Fruit fly (Drosophila melanogaster): ENCODE results near the gene CG42300.
A peak's percentile ranks its signal among the peaks of the same experiment; 100 is the strongest.

Gene CG42300

dm6 chrX:15594230-15594857 is 38.5 kb upstream of the CG42300 start (continued):
- no peak for TF ChIP-seq CG17186 (GFP tag; optimal IDR thresholded peaks at IDR 0.05)
- peak in 1 of 2 experiments; percentile 41 for TF ChIP-seq chif (GFP tag; optimal IDR thresholded peaks at IDR 0.05)
- TF ChIP-seq CG17361 (GFP tag; IDR thresholded peaks at IDR 0.05), result no peak
- 0 out of 3 replicates have a peak, but pooled peaks have one; percentile 10 for TF ChIP-seq CG11695 (GFP tag; IDR thresholded peaks at IDR 0.05)
- TF ChIP-seq Oaz (GFP tag; IDR thresholded peaks at IDR 0.05), result no peak
- no peak for TF ChIP-seq Elba2 (GFP tag; optimal IDR thresholded peaks at IDR 0.05)
- TF ChIP-seq en (GFP tag; optimal IDR thresholded peaks at IDR 0.05), result no peak
- TF ChIP-seq fd64A (GFP tag; optimal IDR thresholded peaks at IDR 0.05), result no peak
- no peak for TF ChIP-seq ham (GFP tag; IDR thresholded peaks at IDR 0.05)
- TF ChIP-seq Adf1 (GFP tag; IDR thresholded peaks at IDR 0.05), result no peak
- TF ChIP-seq org-1 (GFP tag; optimal IDR thresholded peaks at IDR 0.05), result no peak
- TF ChIP-seq CG7745 (tag; optimal IDR thresholded peaks at IDR 0.05), result no peak
- TF ChIP-seq Awh (GFP tag; IDR thresholded peaks at IDR 0.05), result no peak
- peak in 1 of 2 experiments; percentile 24 for TF ChIP-seq Trl (optimal IDR thresholded peaks at IDR 0.05)
- no peak for TF ChIP-seq Trl (GFP tag; optimal IDR thresholded peaks at IDR 0.05)
- no peak for TF ChIP-seq cwo (GFP tag; optimal IDR thresholded peaks at IDR 0.05)
- TF ChIP-seq Antp (GFP tag; optimal IDR thresholded peaks at IDR 0.05), result no peak
- TF ChIP-seq tin (GFP tag; optimal IDR thresholded peaks at IDR 0.05), result peak; percentile 29
- no peak for TF ChIP-seq tio (GFP tag; optimal IDR thresholded peaks at IDR 0.05)
- no peak for TF ChIP-seq ewg (GFP tag; optimal IDR thresholded peaks at IDR 0.05)
- no peak for TF ChIP-seq CG4424 (GFP tag; optimal IDR thresholded peaks at IDR 0.05)
- peak; percentile 51 for TF ChIP-seq CG7839 (tag; optimal IDR thresholded peaks at IDR 0.05)
- TF ChIP-seq Eip74EF (GFP tag; optimal IDR thresholded peaks at IDR 0.05), result no peak

dm6 chrX:15593477-15594229 is 37.8 kb upstream of the CG42300 start, which contains the start of gene Chsy:
Gene Chsy, minus strand, starts transcription at chrX:15593534.
- TF ChIP-seq CG7357 (GFP tag; IDR thresholded peaks at IDR 0.05) (no peak), tio (GFP tag; optimal IDR thresholded peaks at IDR 0.05) (no peak), CG18619 (GFP tag; optimal IDR thresholded peaks at IDR 0.05) (peak; percentile 35), hkb (optimal IDR thresholded peaks at IDR 0.05) (no peak), hkb (GFP tag; IDR thresholded peaks at IDR 0.05) (no peak), CG4617 (GFP tag; optimal IDR thresholded peaks at IDR 0.05; ENCODE audit: borderline replicate concordance) (no peak), bbx (GFP tag; IDR thresholded peaks at IDR 0.05; ENCODE audit: partially characterized antibody) (no peak), Bdp1 (GFP tag; optimal IDR thresholded peaks at IDR 0.05) (no peak), Xbp1 (GFP tag; optimal IDR thresholded peaks at IDR 0.05) (no peak), rib (GFP tag; IDR thresholded peaks at IDR 0.05) (no peak; the same call in 1 of the 2 replicates), CG7928 (GFP tag; optimal IDR thresholded peaks at IDR 0.05) (no peak), br (optimal IDR thresholded peaks at IDR 0.05) (no peak), CoRest (tag; optimal IDR thresholded peaks at IDR 0.05) (peak; percentile 44), gce (GFP tag; IDR thresholded peaks at IDR 0.05) (no peak), ash1 (GFP tag; optimal IDR thresholded peaks at IDR 0.05) (no peak), CG1024 (GFP tag; IDR thresholded peaks at IDR 0.05) (peak; percentile 16; the same call in 1 of the 2 replicates), dm (GFP tag; optimal IDR thresholded peaks at IDR 0.05) (no peak), CG6791 (GFP tag; IDR thresholded peaks at IDR 0.05; ENCODE audit: partially characterized antibody) (no peak), TFAM (GFP tag; optimal IDR thresholded peaks at IDR 0.05) (no peak), psq (GFP tag; optimal IDR thresholded peaks at IDR 0.05) (no peak), CG1602 (GFP tag; optimal IDR thresholded peaks at IDR 0.05) (no peak), CG18599 (GFP tag; optimal IDR thresholded peaks at IDR 0.05) (no peak), HmgZ (tag; optimal IDR thresholded peaks at IDR 0.05) (no peak), lov (optimal IDR thresholded peaks at IDR 0.05) (no peak), lov (GFP tag; IDR thresholded peaks at IDR 0.05) (no peak), CG18011 (GFP tag; optimal IDR thresholded peaks at IDR 0.05) (no peak), Lim3 (GFP tag; IDR thresholded peaks at IDR 0.05) (no peak), vvl (GFP tag; IDR thresholded peaks at IDR 0.05) (0 out of 2 replicates have a peak, but pooled peaks have one; percentile 37), Nf-YA (GFP tag; IDR thresholded peaks at IDR 0.05) (no peak)

All from whole organism, embryonic.